Worm (Caenorhabditis elegans): ENCODE data around the gene Y102E9.6.

Gene Y102E9.6

DNA sequence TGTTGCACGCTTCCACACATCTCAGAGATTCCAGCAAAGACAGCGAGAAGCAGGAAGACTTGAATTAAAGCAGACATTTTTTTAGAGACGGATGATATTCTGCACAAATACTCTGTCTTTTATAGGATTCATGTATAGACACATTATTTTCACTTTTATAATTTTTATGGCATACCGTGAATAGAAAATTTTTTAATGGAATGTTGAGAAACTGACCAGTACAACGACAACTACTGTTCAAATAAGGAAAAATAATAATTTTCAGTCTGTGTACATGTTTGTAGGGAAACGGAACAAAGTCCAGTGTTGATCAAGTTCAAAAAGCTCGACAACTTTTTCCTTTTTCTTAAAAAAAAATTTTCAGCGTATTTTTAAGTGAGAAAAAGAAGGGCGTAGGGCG, at the start of gene Y102E9.6:
Gene Y102E9.6 (minus strand): TSS at position 101 of the 400 bp plus-strand sequence.
- TF ChIP-seq unc-120 (tag; optimal IDR thresholded peaks at IDR 0.05; ENCODE audit: poor library complexity, severe bottlenecking) (no peak), drap-1 (GFP tag; optimal IDR thresholded peaks at IDR 0.05) (no peak), blmp-1 (tag; optimal IDR thresholded peaks at IDR 0.05) (no peak)

DNA sequence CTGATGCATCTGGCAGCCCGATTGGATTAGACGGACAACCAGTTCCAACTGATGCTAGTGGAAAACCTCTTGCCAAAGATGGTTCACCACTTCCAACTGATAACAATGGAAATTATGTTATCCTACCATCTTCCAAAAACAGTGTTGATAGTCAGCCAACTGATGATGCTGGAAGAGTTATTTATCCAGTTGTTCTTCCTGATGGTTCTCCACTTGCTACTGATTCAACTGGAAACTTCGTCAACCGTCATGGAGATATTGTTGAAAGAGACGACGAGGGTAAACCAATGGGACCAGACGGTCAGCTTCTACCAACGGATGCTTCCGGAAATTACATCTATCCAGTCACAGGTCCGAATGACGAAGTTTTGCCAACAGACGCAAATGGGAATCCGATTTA, 20.3 kb upstream of the Y102E9.6 start:
- TF ChIP-seq nhr-12 (tag; optimal IDR thresholded peaks at IDR 0.05) (no peak), ces-1 (GFP tag; optimal IDR thresholded peaks at IDR 0.05) (no peak), nhr-237 (tag; optimal IDR thresholded peaks at IDR 0.05) (no peak), ceh-43 (GFP tag; optimal IDR thresholded peaks at IDR 0.05) (no peak), mls-2 (tag; optimal IDR thresholded peaks at IDR 0.05) (no peak), ham-2 (GFP tag; optimal IDR thresholded peaks at IDR 0.05) (no peak), elt-1 (tag; optimal IDR thresholded peaks at IDR 0.05; ENCODE audit: borderline replicate concordance, insufficient read depth) (no peak), mab-5 (tag; optimal IDR thresholded peaks at IDR 0.05) (no peak), sptf-1 (tag; optimal IDR thresholded peaks at IDR 0.05) (no peak), unc-120 (tag; optimal IDR thresholded peaks at IDR 0.05; ENCODE audit: poor library complexity, severe bottlenecking) (no peak), ztf-11 (tag; optimal IDR thresholded peaks at IDR 0.05) (no peak), nhr-2 (tag; optimal IDR thresholded peaks at IDR 0.05) (no peak), nhr-28 (tag; optimal IDR thresholded peaks at IDR 0.05) (no peak), lin-13 (tag; optimal IDR thresholded peaks at IDR 0.05) (no peak), cnd-1 (tag; optimal IDR thresholded peaks at IDR 0.05) (no peak)

- TF ChIP-seq pha-4 (tag; optimal IDR thresholded peaks at IDR 0.05): no peak
- TF ChIP-seq sem-2 (GFP tag; optimal IDR thresholded peaks at IDR 0.05): no peak
- TF ChIP-seq drap-1 (GFP tag; optimal IDR thresholded peaks at IDR 0.05): no peak
- no peak for TF ChIP-seq tbx-8 (GFP tag; optimal IDR thresholded peaks at IDR 0.05)
- no peak for TF ChIP-seq ceh-83 (GFP tag; optimal IDR thresholded peaks at IDR 0.05)
- no peak for TF ChIP-seq ham-2 (GFP tag; optimal IDR thresholded peaks at IDR 0.05)
- no peak for TF ChIP-seq M03D4.4 (tag; optimal IDR thresholded peaks at IDR 0.05)
- TF ChIP-seq bed-3 (GFP tag; optimal IDR thresholded peaks at IDR 0.05): no peak
- TF ChIP-seq nhr-237 (tag; optimal IDR thresholded peaks at IDR 0.05): no peak
- no peak for TF ChIP-seq ztf-11 (tag; optimal IDR thresholded peaks at IDR 0.05)
- no peak for TF ChIP-seq nhr-76 (tag; optimal IDR thresholded peaks at IDR 0.05)
- TF ChIP-seq blmp-1 (tag; optimal IDR thresholded peaks at IDR 0.05): no peak
- TF ChIP-seq nhr-2 (tag; optimal IDR thresholded peaks at IDR 0.05): no peak
- TF ChIP-seq ceh-43 (GFP tag; optimal IDR thresholded peaks at IDR 0.05): no peak
Measured at ce11 chrIII:6752612-6753011, 16.1 kb upstream of the Y102E9.6 start.

DNA sequence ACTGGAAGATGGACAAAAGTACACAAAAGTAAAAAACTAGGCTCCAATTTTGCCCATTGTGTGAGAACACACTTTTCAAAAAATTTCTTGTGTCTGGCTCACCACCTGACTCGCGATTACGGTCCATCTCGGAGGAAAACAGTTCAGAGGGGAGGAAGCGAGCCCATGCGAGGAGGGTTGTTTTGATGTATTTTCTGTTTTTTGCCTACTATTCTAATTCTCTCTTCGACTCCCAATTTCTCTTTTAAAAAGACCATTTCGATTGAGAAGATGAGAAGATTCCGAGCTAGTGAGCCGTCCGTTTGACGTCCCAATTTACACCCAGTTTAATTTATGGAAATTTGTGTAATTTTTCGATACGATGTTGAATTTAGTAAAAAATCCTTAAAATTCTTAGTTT, 10.2 kb upstream of the Y102E9.6 start:
- TF ChIP-seq nhr-237 (tag; optimal IDR thresholded peaks at IDR 0.05) (no peak), pha-4 (tag; optimal IDR thresholded peaks at IDR 0.05) (no peak), bed-3 (GFP tag; optimal IDR thresholded peaks at IDR 0.05) (no peak), hlh-1 (tag; optimal IDR thresholded peaks at IDR 0.05) (no peak), mls-2 (tag; optimal IDR thresholded peaks at IDR 0.05) (no peak), nhr-2 (tag; optimal IDR thresholded peaks at IDR 0.05) (no peak), ceh-43 (GFP tag; optimal IDR thresholded peaks at IDR 0.05) (no peak), nhr-28 (tag; optimal IDR thresholded peaks at IDR 0.05) (no peak), unc-62 (GFP tag; optimal IDR thresholded peaks at IDR 0.05) (no peak), cnd-1 (tag; optimal IDR thresholded peaks at IDR 0.05) (no peak), nhr-12 (tag; optimal IDR thresholded peaks at IDR 0.05) (no peak), mep-1 (tag; optimal IDR thresholded peaks at IDR 0.05) (no peak), unc-120 (tag; optimal IDR thresholded peaks at IDR 0.05; ENCODE audit: poor library complexity, severe bottlenecking) (no peak), blmp-1 (tag; optimal IDR thresholded peaks at IDR 0.05) (no peak), flh-1 (GFP tag; optimal IDR thresholded peaks at IDR 0.05) (no peak)

DNA sequence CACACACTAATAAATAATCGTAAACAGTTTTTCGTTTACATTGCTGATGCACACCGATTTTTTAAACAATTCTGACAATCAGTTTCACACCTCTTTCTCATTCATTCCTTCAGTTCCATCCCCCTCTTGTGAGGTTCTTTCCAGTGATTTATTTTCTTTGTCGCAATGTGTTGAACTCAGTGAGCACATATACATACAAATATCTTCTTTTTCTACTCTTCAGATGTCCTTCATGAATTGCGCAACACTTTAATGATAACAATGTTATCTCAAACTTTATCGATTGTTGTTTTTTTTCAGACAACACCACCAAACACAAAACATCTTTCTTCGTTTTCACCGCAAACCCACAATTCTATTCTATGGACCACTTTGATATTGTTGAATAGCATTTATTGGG, 9.5 kb upstream of the Y102E9.6 start, which contains the start of gene dig-1:
Gene dig-1 (plus strand): TSS at position 301 of the 400 bp plus-strand sequence.
- TF ChIP-seq zip-8 (tag; optimal IDR thresholded peaks at IDR 0.05) (peak; percentile 21), nhr-76 (tag; optimal IDR thresholded peaks at IDR 0.05) (no peak)

- TF ChIP-seq M03D4.4 (tag; optimal IDR thresholded peaks at IDR 0.05): no peak
- TF ChIP-seq mep-1 (tag; optimal IDR thresholded peaks at IDR 0.05): no peak
- no peak for TF ChIP-seq sptf-1 (tag; optimal IDR thresholded peaks at IDR 0.05)
- no peak for TF ChIP-seq flh-1 (GFP tag; optimal IDR thresholded peaks at IDR 0.05)
- no peak for TF ChIP-seq lsy-2 (tag; optimal IDR thresholded peaks at IDR 0.05)
- TF ChIP-seq bed-3 (GFP tag; optimal IDR thresholded peaks at IDR 0.05): no peak
- TF ChIP-seq lin-13 (tag; optimal IDR thresholded peaks at IDR 0.05): no peak
- TF ChIP-seq mab-5 (tag; optimal IDR thresholded peaks at IDR 0.05): no peak
- peak; percentile 41 for TF ChIP-seq hlh-1 (tag; optimal IDR thresholded peaks at IDR 0.05)
- peak; percentile 76 for TF ChIP-seq unc-62 (GFP tag; optimal IDR thresholded peaks at IDR 0.05)
- no peak for TF ChIP-seq ham-2 (GFP tag; optimal IDR thresholded peaks at IDR 0.05)
- TF ChIP-seq nhr-76 (tag; optimal IDR thresholded peaks at IDR 0.05): no peak
- peak; percentile 61 for TF ChIP-seq unc-120 (tag; optimal IDR thresholded peaks at IDR 0.05; ENCODE audit: poor library complexity, severe bottlenecking)
Measured at ce11 chrIII:6742597-6742996, 6.1 kb upstream of the Y102E9.6 start.

Data from whole organism, mixed stage, embryonic.